Worm (Caenorhabditis elegans) whole organism, late embryonic: Measurements from ENCODE around the gene fbxb-98.

Source experiments
- C08G9.2 ChIP-seq: sonication (generic microtip); optimal IDR thresholded peaks from 2 replicates; lab custom pipeline; 2016; ENCODE audit warnings: mild to moderate bottlenecking, missing genetic modification characterization, moderate library complexity, missing compliant biosample characterization
- C38D4.7 ChIP-seq: fragments of 200-800 bp; sonication (Bioruptor generic); optimal IDR thresholded peaks from 2 replicates; lab custom pipeline; 2018; ENCODE audit warnings: mild to moderate bottlenecking, missing genetic modification characterization, moderate library complexity, missing compliant biosample characterization
- F13H6.1 ChIP-seq: sonication (generic microtip); optimal IDR thresholded peaks from 2 replicates; lab custom pipeline; 2016; ENCODE audit warnings: missing genetic modification characterization, missing compliant biosample characterization
- K02D7.2 ChIP-seq: sonication (generic microtip); optimal IDR thresholded peaks from 2 replicates; lab custom pipeline; 2017; ENCODE audit warnings: mild to moderate bottlenecking, missing genetic modification characterization, missing compliant biosample characterization
- K09A11.1 ChIP-seq: sonication (generic microtip); optimal IDR thresholded peaks from 2 replicates; lab custom pipeline; 2017; ENCODE audit warnings: antibody characterized with exemption, mild to moderate bottlenecking, missing genetic modification characterization, missing compliant biosample characterization; ENCODE audit not compliant: insufficient read depth
- T23F11.4 ChIP-seq: fragments of 200-800 bp; sonication (Bioruptor generic); optimal IDR thresholded peaks from 2 replicates; lab custom pipeline; 2018; ENCODE audit warnings: mild to moderate bottlenecking, missing genetic modification characterization, missing compliant biosample characterization
- Y22D7AL.16 ChIP-seq: sonication (generic microtip); optimal IDR thresholded peaks from 2 replicates; lab custom pipeline; 2016; ENCODE audit warnings: missing genetic modification characterization, missing compliant biosample characterization
- ahr-1 ChIP-seq: sonication (generic microtip); optimal IDR thresholded peaks from 2 replicates; lab custom pipeline; 2016; ENCODE audit warnings: missing genetic modification characterization, missing compliant biosample characterization
- ama-1 ChIP-seq: fragments of 150-350 bp; optimal IDR thresholded peaks from 2 replicates; lab custom pipeline; 2014
- ceh-14 ChIP-seq: sonication (generic microtip); optimal IDR thresholded peaks from 2 replicates; lab custom pipeline; 2016; ENCODE audit warnings: missing genotype, missing genetic modification characterization, missing compliant biosample characterization
- ceh-2 ChIP-seq: sonication (generic microtip); optimal IDR thresholded peaks from 2 replicates; lab custom pipeline; 2016; ENCODE audit warnings: missing genotype, missing genetic modification characterization, missing compliant biosample characterization
- ceh-22 ChIP-seq: sonication (generic microtip); optimal IDR thresholded peaks from 2 replicates; lab custom pipeline; 2017; ENCODE audit warnings: missing biosample characterization, missing genetic modification characterization
- ceh-24 ChIP-seq: sonication (generic microtip); optimal IDR thresholded peaks from 2 replicates; lab custom pipeline; 2016; ENCODE audit warnings: mild to moderate bottlenecking, missing genetic modification characterization, missing compliant biosample characterization
- ceh-31 ChIP-seq: sonication (generic microtip); optimal IDR thresholded peaks from 2 replicates; lab custom pipeline; 2016; ENCODE audit warnings: missing genetic modification characterization, missing compliant biosample characterization
- ceh-34 ChIP-seq: sonication (generic microtip); optimal IDR thresholded peaks from 2 replicates; lab custom pipeline; 2016; ENCODE audit warnings: mild to moderate bottlenecking, missing genetic modification characterization, missing compliant biosample characterization
- ceh-48 ChIP-seq: sonication (generic microtip); optimal IDR thresholded peaks from 2 replicates; lab custom pipeline; 2016; ENCODE audit warnings: missing genetic modification characterization, inconsistent platforms, missing compliant biosample characterization
- che-1 ChIP-seq: sonication (generic microtip); optimal IDR thresholded peaks from 2 replicates; lab custom pipeline; 2016; ENCODE audit warnings: mild to moderate bottlenecking, missing genetic modification characterization, missing compliant biosample characterization
- dmd-4 ChIP-seq: sonication (generic microtip); optimal IDR thresholded peaks from 2 replicates; lab custom pipeline; 2016; ENCODE audit warnings: borderline replicate concordance, missing genetic modification characterization, missing compliant biosample characterization
- dve-1 ChIP-seq: sonication (generic microtip); optimal IDR thresholded peaks from 2 replicates; lab custom pipeline; 2017; ENCODE audit warnings: antibody characterized with exemption, mild to moderate bottlenecking, missing genetic modification characterization, missing compliant biosample characterization
- elt-2 ChIP-seq: sonication (generic microtip); optimal IDR thresholded peaks from 2 replicates; lab custom pipeline; 2016; ENCODE audit warnings: missing genetic modification reagents, missing genetic modification characterization, missing compliant biosample characterization
- elt-4 ChIP-seq: sonication (generic microtip); optimal IDR thresholded peaks from 2 replicates; lab custom pipeline; 2016; ENCODE audit warnings: missing genetic modification characterization, missing compliant biosample characterization
- ets-4 ChIP-seq: sonication (generic microtip); optimal IDR thresholded peaks from 2 replicates; lab custom pipeline; 2016; ENCODE audit warnings: missing genetic modification characterization, missing compliant biosample characterization
- eyg-1 ChIP-seq: sonication (generic microtip); optimal IDR thresholded peaks from 2 replicates; lab custom pipeline; 2016; ENCODE audit warnings: missing genotype, missing genetic modification characterization, missing compliant biosample characterization
- fax-1 ChIP-seq: sonication (generic microtip); optimal IDR thresholded peaks from 2 replicates; lab custom pipeline; 2016; ENCODE audit warnings: missing genotype, missing genetic modification characterization, missing compliant biosample characterization
- fkh-10 ChIP-seq: fragments of 150-350 bp; optimal IDR thresholded peaks from 2 replicates; lab custom pipeline; 2014; ENCODE audit warnings: missing biosample characterization, missing genetic modification reagents, missing genetic modification characterization
- fkh-6 ChIP-seq: sonication (generic microtip); optimal IDR thresholded peaks from 2 replicates; lab custom pipeline; 2016; ENCODE audit warnings: missing genetic modification characterization, missing compliant biosample characterization
- gmeb-2 ChIP-seq: sonication (generic microtip); optimal IDR thresholded peaks from 2 replicates; lab custom pipeline; 2016; ENCODE audit warnings: missing genetic modification characterization, inconsistent platforms, missing compliant biosample characterization
- hlh-6 ChIP-seq: sonication (generic microtip); optimal IDR thresholded peaks from 2 replicates; lab custom pipeline; 2016; ENCODE audit warnings: missing genotype, missing genetic modification characterization, missing compliant biosample characterization
- lin-11 ChIP-seq: fragments of 200-800 bp; sonication (Bioruptor generic); optimal IDR thresholded peaks from 2 replicates; lab custom pipeline; 2018; ENCODE audit warnings: mild to moderate bottlenecking, missing genetic modification characterization, missing compliant biosample characterization
- nfya-1 ChIP-seq: sonication (generic microtip); optimal IDR thresholded peaks from 2 replicates; lab custom pipeline; 2017; ENCODE audit warnings: missing genetic modification characterization, mild to moderate bottlenecking, missing compliant biosample characterization, antibody characterized with exemption, moderate library complexity
- nhr-11 ChIP-seq: fragments of 150-350 bp; optimal IDR thresholded peaks from 2 replicates; lab custom pipeline; 2014; ENCODE audit warnings: missing biosample characterization, missing genetic modification characterization
- npax-4 ChIP-seq: sonication (generic microtip); optimal IDR thresholded peaks from 2 replicates; lab custom pipeline; 2016; ENCODE audit warnings: missing genetic modification characterization, missing compliant biosample characterization
- pag-3 ChIP-seq: sonication (generic microtip); optimal IDR thresholded peaks from 2 replicates; lab custom pipeline; 2016; ENCODE audit warnings: missing compliant biosample characterization, missing genetic modification characterization, borderline replicate concordance
- pat-9 ChIP-seq: fragments of 200-800 bp; sonication (Bioruptor generic); optimal IDR thresholded peaks from 2 replicates; lab custom pipeline; 2018; ENCODE audit warnings: mild to moderate bottlenecking, missing genetic modification characterization, moderate library complexity, missing compliant biosample characterization
- pax-1 ChIP-seq: fragments of 150-350 bp; optimal IDR thresholded peaks from 2 replicates; lab custom pipeline; 2014; ENCODE audit warnings: missing biosample characterization, missing genetic modification characterization
- pha-2 ChIP-seq: sonication (generic microtip); optimal IDR thresholded peaks from 2 replicates; lab custom pipeline; 2017; ENCODE audit warnings: mild to moderate bottlenecking, missing genetic modification characterization, missing compliant biosample characterization
- pqm-1 ChIP-seq: sonication (generic microtip); optimal IDR thresholded peaks from 2 replicates; lab custom pipeline; 2016; ENCODE audit warnings: missing genetic modification characterization, missing compliant biosample characterization
- pros-1 ChIP-seq: fragments of 150-350 bp; optimal IDR thresholded peaks from 2 replicates; lab custom pipeline; 2014; ENCODE audit warnings: missing biosample characterization, missing genetic modification reagents, missing genetic modification characterization
- rnt-1 ChIP-seq: sonication (generic microtip); optimal IDR thresholded peaks from 2 replicates; lab custom pipeline; 2016; ENCODE audit warnings: missing genetic modification characterization, missing compliant biosample characterization
- tbx-2 ChIP-seq: sonication (generic microtip); optimal IDR thresholded peaks from 2 replicates; lab custom pipeline; 2016; ENCODE audit warnings: missing genetic modification characterization, missing compliant biosample characterization

Gene fbxb-98

ce11 chrII:1831883-1832388 lies 30.5 kb upstream of the fbxb-98 start, which contains the start of gene math-39:
Gene math-39 (plus strand): TSS chrII:1832338.
- TF ChIP-seq pag-3, result no peak
- TF ChIP-seq pha-2, result no peak
- no peak for TF ChIP-seq ceh-24
- no peak for TF ChIP-seq ahr-1 (tag; lab: Kevin White, UChicago)
- no peak for TF ChIP-seq eyg-1 (tag; lab: Kevin White, UChicago)
- no peak for TF ChIP-seq dve-1 (tag; lab: Kevin White, UChicago)
- no peak for TF ChIP-seq pqm-1 (tag; lab: Kevin White, UChicago)
- no peak for TF ChIP-seq T23F11.4 (GFP tag; lab: Kevin White, UChicago)
- no peak for TF ChIP-seq npax-4 (tag; lab: Kevin White, UChicago)
- TF ChIP-seq ceh-14 (tag; lab: Kevin White, UChicago), result no peak
- TF ChIP-seq, all 69 proteins: peak for 0

DNA sequence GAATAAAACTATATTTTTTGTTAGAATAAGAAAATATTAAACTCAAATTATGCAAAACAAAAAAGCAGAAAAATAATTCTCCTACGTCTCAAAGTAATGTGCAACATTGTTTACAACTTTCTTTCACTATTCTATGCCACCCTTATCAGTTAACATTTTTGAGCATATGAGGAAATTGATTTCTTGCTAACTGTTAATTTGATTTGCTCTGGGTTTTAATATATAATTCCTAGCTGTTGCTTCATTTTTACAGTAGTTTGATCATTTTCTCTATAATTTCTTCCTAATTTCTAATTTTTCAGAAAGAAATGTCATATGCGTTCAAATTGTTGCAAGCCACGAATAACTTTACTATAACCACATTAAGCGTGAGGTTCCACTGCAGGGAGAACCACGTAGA lies 26.2 kb upstream of the fbxb-98 start, which contains the start of gene T08E11.1:
Gene T08E11.1 (plus strand): TSS at position 301 of the 400 bp plus-strand sequence.
- TF ChIP-seq nfya-1 (tag; lab: Kevin White, UChicago) (no peak), nhr-11 (no peak), Y22D7AL.16 (tag; lab: Kevin White, UChicago) (no peak), rnt-1 (no peak), C38D4.7 (GFP tag; lab: Kevin White, UChicago) (no peak), pat-9 (tag; lab: Kevin White, UChicago) (no peak), ceh-24 (no peak), ceh-22 (no peak), gmeb-2 (tag; lab: Kevin White, UChicago) (no peak)

- no peak for TF ChIP-seq elt-4 (tag; lab: Kevin White, UChicago)
- TF ChIP-seq elt-2 (tag; lab: Kevin White, UChicago), result peak; percentile 67
These were observed 19.5 kb upstream of the fbxb-98 start, which contains the start of the genes C52E2.5 and C52E2.4 for ce11 chrII:1842894-1843293. Gene C52E2.5 (minus strand): TSS chrII:1842936. Gene C52E2.4 (plus strand): TSS chrII:1843145.

DNA sequence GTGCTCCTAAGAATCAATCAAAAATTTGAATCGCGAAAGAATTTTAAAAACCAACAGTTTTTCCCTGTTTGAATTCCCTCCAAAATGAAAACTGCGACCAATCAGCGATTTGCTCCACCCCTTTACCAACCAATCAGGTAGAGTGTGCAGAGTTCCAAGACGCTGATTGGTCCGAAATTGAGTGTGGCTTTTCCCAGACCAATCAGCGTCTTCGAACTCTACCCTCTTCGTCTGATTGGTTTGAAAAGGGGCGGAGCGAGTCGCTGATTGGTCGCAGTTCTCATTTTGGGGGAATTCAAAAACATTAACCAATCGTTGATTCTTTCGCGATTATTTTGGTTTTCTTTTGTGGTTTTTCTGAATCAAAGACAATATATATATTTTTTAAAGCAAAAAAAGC lies 17.9 kb upstream of the fbxb-98 start:
- no peak for TF ChIP-seq elt-2 (tag; lab: Kevin White, UChicago)
- TF ChIP-seq fkh-6 (tag; lab: Kevin White, UChicago), result no peak
- TF ChIP-seq nfya-1 (tag; lab: Kevin White, UChicago), result peak; percentile 78

- TF ChIP-seq pat-9 (tag; lab: Kevin White, UChicago), result no peak
- no peak for TF ChIP-seq pax-1
- TF ChIP-seq F13H6.1 (tag; lab: Kevin White, UChicago), result no peak
- TF ChIP-seq ets-4 (tag; lab: Kevin White, UChicago), result no peak
- TF ChIP-seq che-1 (tag; lab: Kevin White, UChicago), result no peak
- no peak for TF ChIP-seq pros-1
- TF ChIP-seq tbx-2 (tag; lab: Kevin White, UChicago), result no peak
- TF ChIP-seq ahr-1 (tag; lab: Kevin White, UChicago), result no peak
- TF ChIP-seq ama-1, result no peak
- TF ChIP-seq K02D7.2, result no peak
- no peak for TF ChIP-seq ceh-48 (tag; lab: Kevin White, UChicago)
These were observed 14.3 kb upstream of the fbxb-98 start, which contains the start of gene fbxb-97 for ce11 chrII:1848109-1848508. Gene fbxb-97 (minus strand): TSS chrII:1848161.

ce11 chrII:1850299-1850698 lies 12.1 kb upstream of the fbxb-98 start, which contains the start of gene fbxb-96:
Gene fbxb-96 (minus strand): TSS chrII:1850399.
- TF ChIP-seq dmd-4 (tag; lab: Kevin White, UChicago) (no peak), pag-3 (no peak), ceh-14 (tag; lab: Kevin White, UChicago) (no peak), elt-2 (tag; lab: Kevin White, UChicago) (no peak), C08G9.2 (tag; lab: Kevin White, UChicago) (no peak), hlh-6 (tag; lab: Kevin White, UChicago) (no peak), che-1 (tag; lab: Kevin White, UChicago) (no peak), fax-1 (tag; lab: Kevin White, UChicago) (no peak), pqm-1 (tag; lab: Kevin White, UChicago) (no peak), ceh-31 (tag; lab: Kevin White, UChicago) (no peak), dve-1 (tag; lab: Kevin White, UChicago) (no peak), fkh-10 (GFP tag; lab: Kevin White, UChicago) (no peak), ceh-48 (tag; lab: Kevin White, UChicago) (no peak), C38D4.7 (GFP tag; lab: Kevin White, UChicago) (no peak), ceh-2 (no peak), pat-9 (tag; lab: Kevin White, UChicago) (no peak), lin-11 (no peak), K09A11.1 (no peak), ceh-34 (tag; lab: Kevin White, UChicago) (no peak)
